Fruit fly (Drosophila melanogaster) whole organism, embryonic: ENCODE data around the gene CG7320.

Experiments
- Bteb2 ChIP-seq: fragments of 200-800 bp; sonication (Bioruptor generic); optimal IDR thresholded peaks from 2 replicates; lab custom pipeline; 2016; ENCODE audit warnings: missing biosample characterization, missing genetic modification characterization
- CG10366 ChIP-seq: fragments of 200-800 bp; sonication (Bioruptor generic); IDR thresholded peaks from 2 replicates; pipeline ENCODE4 v1.3.6; 2022; ENCODE audit warnings: missing biosample characterization, missing genetic modification characterization
- CG10462 ChIP-seq: fragments of 200-800 bp; sonication (Bioruptor generic); optimal IDR thresholded peaks from 2 replicates; lab custom pipeline; 2016; ENCODE audit warnings: missing biosample characterization, missing genetic modification characterization
- CG11085 ChIP-seq: fragments of 200-800 bp; sonication (Bioruptor generic); IDR thresholded peaks from 2 replicates; pipeline ENCODE4 v1.3.6; 2022; ENCODE audit warnings: missing biosample characterization, missing genetic modification characterization
- CG11398 ChIP-seq: fragments of 200-800 bp; sonication (Bioruptor generic); optimal IDR thresholded peaks from 2 replicates; lab custom pipeline; 2016; ENCODE audit warnings: missing biosample characterization, missing genetic modification characterization
- CG11456 ChIP-seq: fragments of 200-800 bp; sonication (Bioruptor generic); IDR thresholded peaks from 3 replicates; pipeline ENCODE4 v1.3.6; 2022; ENCODE audit warnings: missing biosample characterization, missing genetic modification characterization
- CG12744 ChIP-seq: fragments of 200-800 bp; sonication (Bioruptor generic); optimal IDR thresholded peaks from 2 replicates; lab custom pipeline; 2016; ENCODE audit warnings: missing biosample characterization, missing genetic modification characterization
- CG12769 ChIP-seq: fragments of 200-800 bp; sonication (Bioruptor generic); optimal IDR thresholded peaks from 2 replicates; lab custom pipeline; 2019; ENCODE audit warnings: missing biosample characterization, mild to moderate bottlenecking, missing genetic modification characterization, moderate library complexity
- CG13296 ChIP-seq: fragments of 200-800 bp; sonication (Bioruptor generic); optimal IDR thresholded peaks from 3 replicates; lab custom pipeline; 2018; ENCODE audit warnings: missing biosample characterization, mild to moderate bottlenecking, missing genetic modification characterization
- CG15601 ChIP-seq: fragments of 200-800 bp; sonication (Bioruptor generic); optimal IDR thresholded peaks from 3 replicates; lab custom pipeline; 2019; ENCODE audit warnings: missing biosample characterization, mild to moderate bottlenecking, missing genetic modification characterization, moderate library complexity
- CG1603 ChIP-seq: fragments of 200-800 bp; sonication (Bioruptor generic); optimal IDR thresholded peaks from 2 replicates; lab custom pipeline; 2019; ENCODE audit warnings: missing biosample characterization, mild to moderate bottlenecking, missing genetic modification characterization, moderate library complexity
- CG1832 ChIP-seq: fragments of 200-800 bp; sonication (Bioruptor generic); optimal IDR thresholded peaks from 2 replicates; lab custom pipeline; 2017; ENCODE audit warnings: missing biosample characterization, mild to moderate bottlenecking, missing genetic modification characterization, inconsistent platforms
- CG18619 ChIP-seq: fragments of 200-800 bp; sonication (Bioruptor generic); optimal IDR thresholded peaks from 3 replicates; lab custom pipeline; 2017; ENCODE audit warnings: missing biosample characterization, mild to moderate bottlenecking, missing genetic modification characterization
- CG2875 ChIP-seq: fragments of 200-800 bp; sonication (Bioruptor generic); optimal IDR thresholded peaks from 2 replicates; lab custom pipeline; 2017; ENCODE audit warnings: missing biosample characterization, mild to moderate bottlenecking, missing genetic modification characterization, missing genetic modification reagents
- CG3995 ChIP-seq: fragments of 200-800 bp; sonication (Bioruptor generic); optimal IDR thresholded peaks from 3 replicates; lab custom pipeline; 2016; ENCODE audit warnings: missing biosample characterization, missing genetic modification characterization
- CG4282 ChIP-seq: fragments of 200-800 bp; sonication (Bioruptor generic); optimal IDR thresholded peaks from 2 replicates; lab custom pipeline; 2016; ENCODE audit warnings: missing biosample characterization, missing genetic modification characterization
- CG4360 ChIP-seq: fragments of 200-800 bp; sonication (Bioruptor generic); IDR thresholded peaks from 2 replicates; pipeline ENCODE4 v1.3.6; 2022; ENCODE audit warnings: missing biosample characterization, missing genetic modification characterization
- CG4424 ChIP-seq: fragments of 200-800 bp; sonication (Bioruptor generic); optimal IDR thresholded peaks from 3 replicates; lab custom pipeline; 2016; ENCODE audit warnings: missing biosample characterization, missing genetic modification characterization
- CG4617 ChIP-seq: fragments of 200-800 bp; sonication (Bioruptor generic); optimal IDR thresholded peaks from 3 replicates; lab custom pipeline; 2016; ENCODE audit warnings: missing biosample characterization, missing genetic modification characterization, borderline replicate concordance
- CG6254 ChIP-seq: fragments of 200-800 bp; sonication (Bioruptor generic); optimal IDR thresholded peaks from 3 replicates; lab custom pipeline; 2017; ENCODE audit warnings: mild to moderate bottlenecking, missing biosample characterization, missing genetic modification reagents, missing genetic modification characterization
- CG7745 ChIP-seq: fragments of 200-800 bp; sonication (Bioruptor generic); optimal IDR thresholded peaks from 2 replicates; lab custom pipeline; 2018; ENCODE audit warnings: missing biosample characterization, mild to moderate bottlenecking, missing genetic modification characterization, moderate library complexity
- CG7963 ChIP-seq: fragments of 200-800 bp; sonication (Bioruptor generic); IDR thresholded peaks from 3 replicates; pipeline ENCODE4 v1.3.6; 2022; ENCODE audit warnings: missing biosample characterization, missing genetic modification characterization; ENCODE audit not compliant: partially characterized antibody
- CG7987 ChIP-seq: fragments of 200-800 bp; sonication (Bioruptor generic); optimal IDR thresholded peaks from 2 replicates; lab custom pipeline; 2018; ENCODE audit warnings: missing biosample characterization, mild to moderate bottlenecking, missing genetic modification characterization, moderate library complexity
- CG9437 ChIP-seq: fragments of 200-800 bp; sonication (Bioruptor generic); optimal IDR thresholded peaks from 2 replicates; lab custom pipeline; 2018; ENCODE audit warnings: missing biosample characterization, mild to moderate bottlenecking, missing genetic modification characterization
- CTCF ChIP-seq: fragments of 200-800 bp; sonication (Bioruptor generic); optimal IDR thresholded peaks from 2 replicates; lab custom pipeline; 2017; ENCODE audit warnings: missing biosample characterization, mild to moderate bottlenecking, missing genetic modification characterization, moderate library complexity
- D19B ChIP-seq: fragments of 200-800 bp; sonication (Bioruptor generic); optimal IDR thresholded peaks from 2 replicates; lab custom pipeline; 2017; ENCODE audit warnings: missing biosample characterization, mild to moderate bottlenecking, missing genetic modification characterization
- Gsc ChIP-seq: fragments of 200-800 bp; sonication (Bioruptor generic); IDR thresholded peaks from 2 replicates; pipeline ENCODE4 v1.3.6; 2022; ENCODE audit warnings: missing biosample characterization, missing genetic modification characterization
- Hmx ChIP-seq: fragments of 200-800 bp; sonication (Bioruptor generic); optimal IDR thresholded peaks from 2 replicates; lab custom pipeline; 2016; ENCODE audit warnings: missing biosample characterization, missing genetic modification characterization
- Hr3 ChIP-seq: fragments of 200-800 bp; sonication (Bioruptor generic); optimal IDR thresholded peaks from 3 replicates; lab custom pipeline; 2016; ENCODE audit warnings: missing biosample characterization, missing genetic modification characterization
- MTF-1 ChIP-seq: fragments of 200-800 bp; sonication (Bioruptor generic); optimal IDR thresholded peaks from 2 replicates; lab custom pipeline; 2018; ENCODE audit warnings: missing biosample characterization, mild to moderate bottlenecking, missing genetic modification characterization, borderline replicate concordance
- Mad ChIP-seq: fragments of 200-800 bp; sonication (Bioruptor generic); optimal IDR thresholded peaks from 2 replicates; lab custom pipeline; 2016; ENCODE audit warnings: missing biosample characterization, missing genetic modification characterization
- Optix ChIP-seq: fragments of 200-800 bp; sonication (Bioruptor generic); IDR thresholded peaks from 3 replicates; pipeline ENCODE4 v1.3.6; 2022; ENCODE audit warnings: missing biosample characterization, missing genetic modification characterization
- Usf ChIP-seq: fragments of 200-800 bp; sonication (Bioruptor generic); optimal IDR thresholded peaks from 2 replicates; lab custom pipeline; 2017; ENCODE audit warnings: missing genotype, missing biosample characterization, missing genetic modification characterization
- cato ChIP-seq: fragments of 200-800 bp; sonication (Bioruptor generic); optimal IDR thresholded peaks from 2 replicates; lab custom pipeline; 2016; ENCODE audit warnings: missing biosample characterization, missing genetic modification characterization, borderline replicate concordance
- chif ChIP-seq, 2 experiments: fragments of 200-800 bp; sonication (Bioruptor generic); optimal IDR thresholded peaks; 3 replicates each; lab custom pipeline; 2016; ENCODE audit warnings: missing biosample characterization in 2 of 2, missing genetic modification characterization in 2 of 2
- dan ChIP-seq: fragments of 200-800 bp; sonication (Bioruptor generic); IDR thresholded peaks from 2 replicates; pipeline ENCODE4 v1.3.6; 2022; ENCODE audit warnings: missing biosample characterization, missing genetic modification characterization
- dimm ChIP-seq: fragments of 200-800 bp; sonication (Bioruptor generic); IDR thresholded peaks from 2 replicates; pipeline ENCODE4 v1.3.6; 2022; ENCODE audit warnings: missing biosample characterization, missing genetic modification characterization
- disco-r ChIP-seq: fragments of 200-800 bp; sonication (Bioruptor generic); optimal IDR thresholded peaks from 2 replicates; lab custom pipeline; 2016; ENCODE audit warnings: missing biosample characterization, missing genetic modification characterization
- emc ChIP-seq: fragments of 200-800 bp; sonication (Bioruptor generic); optimal IDR thresholded peaks from 2 replicates; lab custom pipeline; 2016; ENCODE audit warnings: missing biosample characterization, missing genetic modification characterization
- fd3F ChIP-seq: fragments of 200-800 bp; sonication (Bioruptor generic); optimal IDR thresholded peaks from 2 replicates; lab custom pipeline; 2018; ENCODE audit warnings: missing biosample characterization, mild to moderate bottlenecking, missing genetic modification characterization, moderate library complexity
- h ChIP-seq: fragments of >200 bp; optimal IDR thresholded peaks from 2 replicates; lab custom pipeline; 2017
- maf-S ChIP-seq: fragments of 200-800 bp; sonication (Bioruptor generic); optimal IDR thresholded peaks from 2 replicates; lab custom pipeline; 2016; ENCODE audit warnings: missing biosample characterization, missing genetic modification characterization
- nom ChIP-seq: fragments of 200-800 bp; sonication (Bioruptor generic); optimal IDR thresholded peaks from 2 replicates; lab custom pipeline; 2017; ENCODE audit warnings: missing biosample characterization, missing genetic modification characterization, mild to moderate bottlenecking, moderate library complexity, missing genetic modification reagents
- pan ChIP-seq, 4 experiments: fragments of >200 bp in 3 of 4; fragments of 200-800 bp in 1 of 4; sonication (Bioruptor generic) in 1 of 4; optimal IDR thresholded peaks in 3 of 4; IDR thresholded peaks in 1 of 4; 2 replicates each; pipeline versions ENCODE4 v1.3.6 to Lab custom; 2017 to 2022; ENCODE audit warnings: missing biosample characterization in 2 of 4, missing genetic modification characterization in 2 of 4, mixed read lengths in 1 of 4
- pb ChIP-seq: fragments of 200-800 bp; sonication (Bioruptor generic); optimal IDR thresholded peaks from 3 replicates; lab custom pipeline; 2016; ENCODE audit warnings: missing biosample characterization, missing genetic modification characterization
- pfk ChIP-seq: fragments of 200-800 bp; sonication (Bioruptor generic); optimal IDR thresholded peaks from 2 replicates; lab custom pipeline; 2018; ENCODE audit warnings: missing biosample characterization, mild to moderate bottlenecking, missing genetic modification characterization, moderate library complexity
- sisA ChIP-seq: fragments of 200-800 bp; sonication (Bioruptor generic); IDR thresholded peaks from 2 replicates; pipeline ENCODE4 v1.3.6; 2022; ENCODE audit warnings: missing biosample characterization, missing genetic modification characterization
- tna ChIP-seq: fragments of 200-800 bp; sonication (Bioruptor generic); IDR thresholded peaks from 2 replicates; pipeline ENCODE4 v1.3.6; 2022; ENCODE audit warnings: missing biosample characterization, missing genetic modification characterization; ENCODE audit not compliant: partially characterized antibody
- trh ChIP-seq: fragments of 200-800 bp; sonication (Bioruptor generic); optimal IDR thresholded peaks from 2 replicates; lab custom pipeline; 2016; ENCODE audit warnings: missing biosample characterization, missing genetic modification characterization
- wor ChIP-seq: fragments of 200-800 bp; sonication (Bioruptor generic); IDR thresholded peaks from 2 replicates; pipeline ENCODE4 v1.3.6; 2022; ENCODE audit warnings: missing biosample characterization, missing genetic modification characterization
- zf30C ChIP-seq: fragments of 200-800 bp; sonication (Bioruptor generic); optimal IDR thresholded peaks from 3 replicates; lab custom pipeline; 2018; ENCODE audit warnings: missing biosample characterization, mild to moderate bottlenecking, missing genetic modification characterization

CG7320 gene

DNA sequence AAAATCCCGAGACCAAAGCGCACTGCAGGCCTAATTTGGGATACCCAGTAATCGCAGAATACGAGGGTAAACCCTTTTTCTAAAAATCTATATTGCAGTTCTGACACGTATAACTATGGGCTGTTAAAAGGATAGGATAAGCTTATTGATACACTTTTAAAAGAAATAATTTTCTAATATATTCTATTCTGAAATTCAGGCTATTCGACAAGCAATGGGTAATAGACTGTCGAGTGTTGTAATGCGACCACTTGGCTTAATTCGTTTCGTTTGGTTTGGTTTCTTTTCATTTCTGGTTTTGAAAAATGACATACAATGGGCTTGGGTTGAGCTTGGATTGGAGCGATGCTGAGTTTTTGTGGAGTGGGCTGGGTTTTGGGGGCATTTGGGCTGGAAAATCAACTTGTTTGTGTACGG, 11.0 kb downstream of the CG7320 start (continued):
- TF ChIP-seq cato (GFP tag; lab: Kevin White, UChicago) (no peak), Usf (GFP tag; lab: Kevin White, UChicago) (no peak), sisA (peak; percentile 94), Bteb2 (GFP tag; lab: Kevin White, UChicago) (no peak), wor (GFP tag; lab: Robert Waterston, UW) (peak; percentile 89), CG4617 (GFP tag; lab: Kevin White, UChicago) (peak; percentile 4), CG4282 (GFP tag; lab: Kevin White, UChicago) (no peak), emc (GFP tag; lab: Kevin White, UChicago) (no peak), CG10366 (peak; percentile 91), CG18619 (GFP tag; lab: Kevin White, UChicago) (peak; percentile 52), CG1832 (no peak), fd3F (peak; percentile 18), CG9437 (GFP tag; lab: Kevin White, UChicago) (peak; percentile 58), nom (GFP tag; lab: Kevin White, UChicago) (no peak), CG11398 (GFP tag; lab: Kevin White, UChicago) (no peak), pan (optimal IDR thresholded peaks at IDR 0.05; lab: Kevin White, UChicago) (no peak), pan (GFP tag; optimal IDR thresholded peaks at IDR 0.05 in 1 of 2, IDR thresholded peaks at IDR 0.05 in 1 of 2) (peak in 1 of 2 experiments; percentile 94), h (no peak), CG12769 (tag; lab: Kevin White, UChicago) (peak; percentile 55), maf-S (GFP tag; lab: Kevin White, UChicago) (peak; percentile 36), CG7987 (GFP tag; lab: Kevin White, UChicago) (no peak), CG6254 (GFP tag; lab: Kevin White, UChicago) (peak; percentile 69), CG7745 (tag; lab: Kevin White, UChicago) (no peak), disco-r (no peak), CG12744 (peak; percentile 19), Optix (GFP tag; lab: Robert Waterston, UW) (peak; percentile 92), Gsc (no peak; the same call in 1 of the 2 replicates), CG4360 (peak; percentile 78), MTF-1 (GFP tag; lab: Kevin White, UChicago) (peak; percentile 19), CTCF (no peak), CG10462 (GFP tag; lab: Kevin White, UChicago) (peak; percentile 16), CG15601 (tag; lab: Kevin White, UChicago) (peak; percentile 51), pfk (GFP tag; lab: Kevin White, UChicago) (no peak), CG7963 (GFP tag; lab: Robert Waterston, UW) (no peak), dimm (GFP tag; lab: Robert Waterston, UW) (peak; percentile 80), chif (GFP tag; optimal IDR thresholded peaks at IDR 0.05; lab: Kevin White, UChicago) (peak in 1 of 2 experiments; percentile 76), Hmx (GFP tag; lab: Kevin White, UChicago) (no peak), Hr3 (peak; percentile 74), CG3995 (GFP tag; lab: Kevin White, UChicago) (no peak), CG1603 (peak; percentile 70), CG11085 (GFP tag; lab: Robert Waterston, UW) (peak; percentile 36; the same call in 1 of the 2 replicates), CG2875 (GFP tag; lab: Kevin White, UChicago) (peak; percentile 83), CG4424 (GFP tag; lab: Kevin White, UChicago) (peak; percentile 71), CG11456 (GFP tag; lab: Robert Waterston, UW) (no peak; the same call in 1 of the 3 replicates), Mad (GFP tag; lab: Kevin White, UChicago) (peak; percentile 60), tna (GFP tag; lab: Robert Waterston, UW) (no peak), CG13296 (GFP tag; lab: Kevin White, UChicago) (peak; percentile 40), pb (no peak), dan (GFP tag; lab: Robert Waterston, UW) (no peak; the same call in 1 of the 2 replicates), zf30C (no peak), D19B (peak; percentile 90), trh (GFP tag; lab: Kevin White, UChicago) (no peak)
